Fruit fly (Drosophila melanogaster) whole organism, adult: ENCODE data around the gene Fnta.

Source experiments
- CG11617 ChIP-seq: fragments of 200-800 bp; sonication (Bioruptor generic); optimal IDR thresholded peaks from 2 replicates; lab custom pipeline; 2017; ENCODE audit warnings: mild to moderate bottlenecking, missing biosample characterization, missing genetic modification reagents, missing genetic modification characterization
- CG1620 ChIP-seq: fragments of 200-800 bp; sonication (Bioruptor generic); optimal IDR thresholded peaks from 2 replicates; lab custom pipeline; 2016; ENCODE audit warnings: missing biosample characterization, missing genetic modification characterization
- CG33017 ChIP-seq: fragments of 200-800 bp; sonication (Bioruptor generic); optimal IDR thresholded peaks from 2 replicates; lab custom pipeline; 2018; ENCODE audit warnings: missing biosample characterization, mild to moderate bottlenecking, missing genetic modification characterization, moderate library complexity
- CG7101 ChIP-seq: fragments of 200-800 bp; sonication (Bioruptor generic); optimal IDR thresholded peaks from 2 replicates; lab custom pipeline; 2018; ENCODE audit warnings: missing biosample characterization, mild to moderate bottlenecking, missing genetic modification characterization, moderate library complexity
- Clk ChIP-seq: fragments of 200-800 bp; sonication (Bioruptor generic); optimal IDR thresholded peaks from 2 replicates; lab custom pipeline; 2017; ENCODE audit warnings: missing biosample characterization, missing genetic modification characterization
- Hr96 ChIP-seq: fragments of 200-800 bp; sonication (Bioruptor generic); optimal IDR thresholded peaks from 2 replicates; lab custom pipeline; 2016; ENCODE audit warnings: missing biosample characterization, missing genetic modification characterization
- bab1 ChIP-seq: fragments of 200-800 bp; sonication (Bioruptor generic); optimal IDR thresholded peaks from 3 replicates; lab custom pipeline; 2019; ENCODE audit warnings: missing biosample characterization, mild to moderate bottlenecking, missing genetic modification characterization, moderate library complexity
- cic ChIP-seq: fragments of 200-800 bp; sonication (Bioruptor generic); optimal IDR thresholded peaks from 2 replicates; lab custom pipeline; 2017; ENCODE audit warnings: missing biosample characterization, mild to moderate bottlenecking, missing genetic modification characterization, moderate library complexity
- cnc ChIP-seq, 2 experiments: fragments of >200 bp; optimal IDR thresholded peaks; 2 replicates each; lab custom pipeline; 2017
- kay ChIP-seq: fragments of 200-800 bp; sonication (Bioruptor generic); peaks from one replicate; lab custom pipeline; 2016; ENCODE audit warnings: missing biosample characterization, missing genetic modification characterization, borderline replicate concordance
- ovo ChIP-seq: fragments of 200-800 bp; sonication (Bioruptor generic); optimal IDR thresholded peaks from 2 replicates; lab custom pipeline; 2016; ENCODE audit warnings: missing biosample characterization, missing genetic modification characterization
- tj ChIP-seq: fragments of 200-800 bp; sonication (Bioruptor generic); optimal IDR thresholded peaks from 3 replicates; lab custom pipeline; 2017; ENCODE audit warnings: missing biosample characterization, mild to moderate bottlenecking, missing genetic modification characterization, moderate library complexity
- toe ChIP-seq: fragments of 200-800 bp; sonication (Bioruptor generic); optimal IDR thresholded peaks from 2 replicates; lab custom pipeline; 2016; ENCODE audit warnings: missing biosample characterization, missing genetic modification characterization

dm6 chr2L:4865400-4865799 is 34.9 kb upstream of the Fnta start:
- no peak for TF ChIP-seq CG7101 (tag; lab: Kevin White, UChicago)
- no peak for TF ChIP-seq Hr96 (GFP tag; lab: Kevin White, UChicago)
- no peak for TF ChIP-seq CG33017 (tag; lab: Kevin White, UChicago)
- no peak for TF ChIP-seq kay (GFP tag; lab: Kevin White, UChicago)
- no peak for TF ChIP-seq Clk (GFP tag; lab: Kevin White, UChicago)
- no peak for TF ChIP-seq bab1 (GFP tag; lab: Kevin White, UChicago)
- no peak for TF ChIP-seq CG11617 (GFP tag; lab: Kevin White, UChicago)
- no peak for TF ChIP-seq cnc (optimal IDR thresholded peaks at IDR 0.05; lab: Kevin White, UChicago)
- no peak for TF ChIP-seq toe
- no peak for TF ChIP-seq cic
- no peak for TF ChIP-seq tj (GFP tag; lab: Kevin White, UChicago)
- TF ChIP-seq CG1620 (GFP tag; lab: Kevin White, UChicago) = no peak
- TF ChIP-seq ovo = no peak
